Worm (Caenorhabditis elegans): ENCODE measurements around the gene taf-8.

DNA sequence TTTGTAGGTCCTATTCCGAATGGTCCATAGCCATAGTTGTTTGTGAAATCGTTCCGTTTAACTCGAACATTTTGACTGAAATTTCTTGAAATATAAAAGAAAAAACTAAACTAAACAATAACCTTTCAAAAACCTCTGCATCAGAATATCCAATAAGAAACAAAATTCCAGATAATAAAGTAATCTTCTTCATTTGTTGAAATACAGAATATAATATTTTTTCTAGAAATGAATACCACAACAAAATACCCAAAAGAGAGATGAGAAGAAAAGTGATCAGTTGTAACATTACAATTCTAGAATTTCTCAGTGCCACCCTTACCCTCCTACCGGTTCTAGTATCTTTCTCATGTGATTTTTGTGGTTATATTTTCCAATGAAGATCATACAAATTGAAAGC, 15.4 kb upstream of the taf-8 start, which contains the start of gene ZK1307.2:
- TF ChIP-seq nhr-77 (tag; optimal IDR thresholded peaks at IDR 0.05) (no peak), egl-5 (tag; optimal IDR thresholded peaks at IDR 0.05) (no peak), nfya-1 (tag; optimal IDR thresholded peaks at IDR 0.05; ENCODE audit: insufficient read depth) (no peak), lin-39 (tag; optimal IDR thresholded peaks at IDR 0.05) (no peak), fkh-10 (GFP tag; optimal IDR thresholded peaks at IDR 0.05) (no peak), nhr-25 (tag; optimal IDR thresholded peaks at IDR 0.05) (no peak), aly-2 (tag; optimal IDR thresholded peaks at IDR 0.05) (no peak)

Data from whole organism, L3 larva.